Worm (Caenorhabditis elegans) whole organism, mixed stage, embryonic: ENCODE results near the gene aptf-4.

Source experiments
- elt-3 ChIP-seq: fragments of 150-350 bp; optimal IDR thresholded peaks from 2 replicates; lab custom pipeline; 2014; ENCODE audit warnings: missing biosample characterization, missing genetic modification characterization
- lsy-2 ChIP-seq: fragments of 150-350 bp; optimal IDR thresholded peaks from 2 replicates; lab custom pipeline; 2014; ENCODE audit warnings: missing biosample characterization, missing genetic modification characterization
- nhr-237 ChIP-seq: fragments of 150-350 bp; optimal IDR thresholded peaks from 2 replicates; lab custom pipeline; 2014; ENCODE audit warnings: missing biosample characterization, missing genetic modification characterization
- snpc-4 ChIP-seq: fragments of 150-350 bp; optimal IDR thresholded peaks from 2 replicates; lab custom pipeline; 2014; ENCODE audit warnings: missing biosample characterization, missing genetic modification characterization
- unc-62 ChIP-seq: fragments of 150-350 bp; optimal IDR thresholded peaks from 2 replicates; lab custom pipeline; 2014; ENCODE audit warnings: missing biosample characterization, missing genetic modification reagents, missing genetic modification characterization

ce11 chrII:8617516-8617915 is 26.7 kb downstream of the aptf-4 start, which contains the start of gene chhy-1:
- no peak for TF ChIP-seq lsy-2 (tag; lab: Kevin White, UChicago)
- no peak for TF ChIP-seq elt-3 (tag; lab: Kevin White, UChicago)
- no peak for TF ChIP-seq nhr-237 (tag; lab: Kevin White, UChicago)
- no peak for TF ChIP-seq unc-62 (GFP tag; lab: Kevin White, UChicago)
- no peak for TF ChIP-seq snpc-4
